Worm (Caenorhabditis elegans): ENCODE data around the gene nhr-145.

DNA sequence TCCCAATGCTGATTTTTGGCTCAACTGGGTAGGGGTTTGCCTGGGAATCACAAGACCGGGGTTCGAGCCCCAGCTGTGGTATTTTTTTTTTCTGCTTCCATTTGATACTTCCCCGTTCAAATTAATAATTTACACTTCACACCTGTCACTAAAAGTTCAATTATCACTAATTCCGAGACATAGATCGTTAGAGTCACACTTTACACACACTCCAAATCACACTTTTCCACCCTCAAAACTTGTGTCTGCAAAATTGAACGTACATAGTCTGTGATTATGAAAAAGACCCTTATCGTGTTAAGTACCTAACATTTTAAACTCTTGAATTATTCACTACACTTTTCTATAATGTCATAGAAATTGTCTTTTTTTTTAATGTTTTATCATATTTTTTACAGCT lies 3.7 kb upstream of the nhr-145 start:
- TF ChIP-seq cog-1 (tag; optimal IDR thresholded peaks at IDR 0.05) (no peak), flt-1 (GFP tag; IDR thresholded peaks at IDR 0.05) (no peak), ref-1 (GFP tag; conservative IDR thresholded peaks at IDR 0.05) (no peak), ztf-29 (GFP tag; IDR thresholded peaks at IDR 0.05) (no peak)

All from whole organism, midembryonic.